Worm (Caenorhabditis elegans): ENCODE results near the gene C06A6.2.

The C06A6.2 gene

ce11 chrIV:7902221-7902904 is 55.9 kb downstream of the C06A6.2 start, which contains the start of gene arp-11 (continued):
- TF ChIP-seq nhr-77 (tag; optimal IDR thresholded peaks at IDR 0.05): peak; percentile 67
- TF ChIP-seq pha-4 (GFP tag; IDR thresholded peaks at IDR 0.05): peak; percentile 46
- peak; percentile 78 for TF ChIP-seq pha-4 (tag; optimal IDR thresholded peaks at IDR 0.05)
- TF ChIP-seq dve-1 (tag; optimal IDR thresholded peaks at IDR 0.05; ENCODE audit: insufficient read depth): peak; percentile 96

ce11 chrIV:7903359-7903758 is 56.9 kb downstream of the C06A6.2 start, which contains the start of gene C49H3.6:
TSS of gene C49H3.6 (plus strand) at chrIV:7903738.
- no peak for TF ChIP-seq daf-8 (GFP tag; IDR thresholded peaks at IDR 0.05)
- TF ChIP-seq hlh-11 (tag; optimal IDR thresholded peaks at IDR 0.05): peak; percentile 37
- peak; percentile 86 for TF ChIP-seq hlh-30 (tag; optimal IDR thresholded peaks at IDR 0.05; ENCODE audit: insufficient read depth)
- 0 out of 2 replicates have a peak, but pooled peaks have one; percentile 32 for TF ChIP-seq egl-43 (GFP tag; IDR thresholded peaks at IDR 0.05)
- 0 out of 2 replicates have a peak, but pooled peaks have one; percentile 22 for TF ChIP-seq dmd-6 (GFP tag; IDR thresholded peaks at IDR 0.05)
- no peak for TF ChIP-seq lir-3 (tag; optimal IDR thresholded peaks at IDR 0.05)
- peak; percentile 17; the same call in 1 of the 2 replicates for TF ChIP-seq pha-4 (GFP tag; IDR thresholded peaks at IDR 0.05)
- no peak for TF ChIP-seq pha-4 (tag; optimal IDR thresholded peaks at IDR 0.05)
- TF ChIP-seq mep-1 (tag; optimal IDR thresholded peaks at IDR 0.05): peak; percentile 25
- peak in 1 of 2 experiments; percentile 37 for TF ChIP-seq mdl-1 (tag; optimal IDR thresholded peaks at IDR 0.05)
- no peak for TF ChIP-seq ceh-62 (tag; optimal IDR thresholded peaks at IDR 0.05)
- TF ChIP-seq daf-16 (GFP tag; optimal IDR thresholded peaks at IDR 0.05): peak in 1 of 2 experiments; percentile 25
- no peak for TF ChIP-seq daf-16 (tag; optimal IDR thresholded peaks at IDR 0.05)
- no peak for TF ChIP-seq vab-7 (GFP tag; IDR thresholded peaks at IDR 0.05)
- TF ChIP-seq nhr-77 (tag; optimal IDR thresholded peaks at IDR 0.05): no peak
- peak; percentile 30 for TF ChIP-seq nhr-11 (tag; optimal IDR thresholded peaks at IDR 0.05)
- TF ChIP-seq mes-2 (tag; optimal IDR thresholded peaks at IDR 0.05; ENCODE audit: poor library complexity, severe bottlenecking): peak; percentile 37
- no peak for TF ChIP-seq mxl-2 (GFP tag; conservative IDR thresholded peaks at IDR 0.05)
- TF ChIP-seq hmg-1.1 (GFP tag; IDR thresholded peaks at IDR 0.05): peak; percentile 67; the same call in 1 of the 2 replicates
- peak in 1 of 2 experiments; percentile 6 for TF ChIP-seq hif-1 (tag; optimal IDR thresholded peaks at IDR 0.05)
- TF ChIP-seq lsy-2 (tag; optimal IDR thresholded peaks at IDR 0.05): peak in 1 of 2 experiments; percentile 75
- TF ChIP-seq dpl-1 (GFP tag; optimal IDR thresholded peaks at IDR 0.05): no peak
- TF ChIP-seq ama-1 (optimal IDR thresholded peaks at IDR 0.05): no peak
- peak; percentile 28 for TF ChIP-seq mxl-3 (GFP tag; optimal IDR thresholded peaks at IDR 0.05)

Measured in whole organism, L4 larva.